Fruit fly (Drosophila melanogaster) whole organism, wandering third instar larva: Measurements from ENCODE around the gene CG8509.

Experiments
- Dfd ChIP-seq: fragments of >200 bp; optimal IDR thresholded peaks from 2 replicates; lab custom pipeline; 2017; ENCODE audit warnings: missing biosample characterization, missing genetic modification characterization
- Hr78 ChIP-seq: fragments of >200 bp; optimal IDR thresholded peaks from 2 replicates; lab custom pipeline; 2017; ENCODE audit warnings: missing biosample characterization, missing genetic modification characterization
- Hr83 ChIP-seq: fragments of 200-300 bp; sonication (Bioruptor generic); optimal IDR thresholded peaks from 2 replicates; lab custom pipeline; 2016; ENCODE audit warnings: missing biosample characterization, mild to moderate bottlenecking, missing genetic modification characterization, moderate library complexity; ENCODE audit not compliant: poor library complexity, severe bottlenecking
- br ChIP-seq: fragments of 200-800 bp; sonication (Bioruptor generic); optimal IDR thresholded peaks from 2 replicates; lab custom pipeline; 2016; ENCODE audit warnings: missing biosample characterization, missing genetic modification characterization
- foxo ChIP-seq, 2 experiments: fragments of 200-800 bp; sonication (Bioruptor generic); optimal IDR thresholded peaks; 2 replicates in 1 of 2; 3 replicates in 1 of 2; lab custom pipeline; 2016 to 2017; ENCODE audit warnings: missing biosample characterization in 2 of 2, missing genetic modification characterization in 2 of 2
- h ChIP-seq: fragments of 200-800 bp; sonication (Bioruptor generic); optimal IDR thresholded peaks from 3 replicates; lab custom pipeline; 2016; ENCODE audit warnings: missing biosample characterization, mild to moderate bottlenecking, missing genetic modification characterization
- jim ChIP-seq: fragments of 175-275, 200-325 bp; sonication (Bioruptor generic); optimal IDR thresholded peaks from 2 replicates; lab custom pipeline; 2016; ENCODE audit warnings: missing biosample characterization, mild to moderate bottlenecking, missing genetic modification characterization
- lola ChIP-seq: fragments of >200 bp; optimal IDR thresholded peaks from 2 replicates; lab custom pipeline; 2017; ENCODE audit warnings: missing biosample characterization, missing genetic modification characterization
- pan ChIP-seq: fragments of >200 bp; optimal IDR thresholded peaks from 2 replicates; lab custom pipeline; 2017
- psq ChIP-seq: fragments of 200-800 bp; sonication (Bioruptor generic); optimal IDR thresholded peaks from 3 replicates; lab custom pipeline; 2017; ENCODE audit warnings: missing biosample characterization, mild to moderate bottlenecking, missing genetic modification characterization, moderate library complexity
- sv ChIP-seq: fragments of 200-800 bp; sonication (Bioruptor generic); optimal IDR thresholded peaks from 3 replicates; lab custom pipeline; 2016; ENCODE audit warnings: missing biosample characterization, missing genetic modification characterization

DNA sequence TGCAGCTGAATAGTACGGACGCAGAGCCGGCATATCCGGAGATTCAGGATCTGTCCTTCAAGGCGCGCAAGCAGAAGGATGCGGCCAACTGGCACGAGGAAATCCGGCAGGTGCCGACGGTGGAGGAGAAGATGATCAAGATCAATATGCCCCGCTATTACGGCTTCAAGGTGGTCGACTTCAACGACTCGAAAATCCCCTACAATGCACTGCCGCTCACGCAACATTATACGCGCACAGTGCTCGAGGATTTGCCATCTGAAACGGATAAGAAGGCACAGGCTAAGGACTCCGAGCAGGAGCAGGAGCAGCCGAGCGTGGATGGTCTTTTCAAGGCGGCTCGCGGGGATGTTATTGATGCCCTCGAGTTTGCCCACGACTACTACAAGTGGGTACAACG lies 23.1 kb upstream of the CG8509 start:
- TF ChIP-seq br (GFP tag; lab: Kevin White, UChicago) (no peak), foxo (GFP tag; optimal IDR thresholded peaks at IDR 0.05; lab: Kevin White, UChicago) (no peak), h (GFP tag; lab: Kevin White, UChicago) (no peak), Hr78 (no peak), Hr83 (GFP tag; lab: Kevin White, UChicago) (no peak), psq (no peak), Dfd (GFP tag; lab: Kevin White, UChicago) (no peak), lola (no peak), pan (no peak), sv (no peak), jim (GFP tag; lab: Kevin White, UChicago) (no peak)
